Fruit fly (Drosophila melanogaster): Measurements from ENCODE around the gene Spn28Da.

The Spn28Da gene

dm6 chr2L:7856380-7857127 is 32.4 kb downstream of the Spn28Da start, which contains the start of gene lectin-28C (continued):
- TF ChIP-seq ci (GFP tag; IDR thresholded peaks at IDR 0.05) = 0 out of 3 replicates have a peak, but pooled peaks have one; percentile 20
- TF ChIP-seq CG11504 (tag; optimal IDR thresholded peaks at IDR 0.05) = peak; percentile 44
- TF ChIP-seq CG15601 (tag; optimal IDR thresholded peaks at IDR 0.05) = peak; percentile 2
- TF ChIP-seq ato (GFP tag; IDR thresholded peaks at IDR 0.05; ENCODE audit: partially characterized antibody) = peak; percentile 60; the same call in 1 of the 2 replicates
- TF ChIP-seq CG17912 (GFP tag; optimal IDR thresholded peaks at IDR 0.05) = peak; percentile 29
- TF ChIP-seq CG2199 (GFP tag; IDR thresholded peaks at IDR 0.05) = peak; percentile 99
- TF ChIP-seq CG2712 (tag; optimal IDR thresholded peaks at IDR 0.05) = peak; percentile 11
- TF ChIP-seq Pdp1 (GFP tag; optimal IDR thresholded peaks at IDR 0.05) = peak in 1 of 2 experiments; percentile 1
- TF ChIP-seq ind (GFP tag; optimal IDR thresholded peaks at IDR 0.05) = peak; percentile 22
- TF ChIP-seq Hr51 (GFP tag; optimal IDR thresholded peaks at IDR 0.05) = peak in 1 of 2 experiments; percentile 4
- peak; percentile 64 for TF ChIP-seq Rfx (GFP tag; IDR thresholded peaks at IDR 0.05)
- 0 out of 2 replicates have a peak, but pooled peaks have one; percentile 5 for TF ChIP-seq NFAT (GFP tag; IDR thresholded peaks at IDR 0.05)
- peak; percentile 24; the same call in 1 of the 2 replicates for TF ChIP-seq sob (GFP tag; IDR thresholded peaks at IDR 0.05)
- TF ChIP-seq chif (GFP tag; optimal IDR thresholded peaks at IDR 0.05) = peak in 1 of 2 experiments; percentile 13
- peak; percentile 68 for TF ChIP-seq E2f2 (GFP tag; IDR thresholded peaks at IDR 0.05)
- TF ChIP-seq CG3163 (GFP tag; optimal IDR thresholded peaks at IDR 0.05) = peak; percentile 27
- TF ChIP-seq knrl (GFP tag; IDR thresholded peaks at IDR 0.05; ENCODE audit: partially characterized antibody) = peak; percentile 47; the same call in 2 of the 3 replicates
- peak; percentile 21; the same call in 1 of the 2 replicates for TF ChIP-seq CG11247 (GFP tag; IDR thresholded peaks at IDR 0.05)

- TF ChIP-seq CG14050 (GFP tag; IDR thresholded peaks at IDR 0.05) = no peak
- no peak for TF ChIP-seq Doc2 (GFP tag; IDR thresholded peaks at IDR 0.05)
- no peak for TF ChIP-seq Max (GFP tag; optimal IDR thresholded peaks at IDR 0.05)
- TF ChIP-seq tll (GFP tag; optimal IDR thresholded peaks at IDR 0.05) = no peak
- TF ChIP-seq Bdp1 (GFP tag; optimal IDR thresholded peaks at IDR 0.05) = no peak
- TF ChIP-seq CG30020 (tag; optimal IDR thresholded peaks at IDR 0.05) = no peak
- TF ChIP-seq crol (GFP tag; IDR thresholded peaks at IDR 0.05) = no peak
- TF ChIP-seq Blimp-1 (GFP tag; optimal IDR thresholded peaks at IDR 0.05) = peak; percentile 59
- no peak for TF ChIP-seq sc (optimal IDR thresholded peaks at IDR 0.05)
- no peak for TF ChIP-seq sc (GFP tag; optimal IDR thresholded peaks at IDR 0.05)
- no peak for TF ChIP-seq zf30C (GFP tag; optimal IDR thresholded peaks at IDR 0.05)
- no peak for TF ChIP-seq C15 (GFP tag; IDR thresholded peaks at IDR 0.05)
- no peak for TF ChIP-seq CG34376 (GFP tag; optimal IDR thresholded peaks at IDR 0.05)
- no peak for TF ChIP-seq CG4328 (GFP tag; optimal IDR thresholded peaks at IDR 0.05)
- no peak for TF ChIP-seq CG17802 (tag; optimal IDR thresholded peaks at IDR 0.05)
- no peak for TF ChIP-seq ac (GFP tag; optimal IDR thresholded peaks at IDR 0.05)
- no peak for TF ChIP-seq sob (GFP tag; IDR thresholded peaks at IDR 0.05)
- no peak for TF ChIP-seq Camta (GFP tag; optimal IDR thresholded peaks at IDR 0.05)
- no peak for TF ChIP-seq Mrtf (GFP tag; IDR thresholded peaks at IDR 0.05)
- TF ChIP-seq CG6791 (GFP tag; IDR thresholded peaks at IDR 0.05; ENCODE audit: partially characterized antibody) = no peak
- no peak for TF ChIP-seq fu2 (GFP tag; optimal IDR thresholded peaks at IDR 0.05)
- no peak for TF ChIP-seq lab (GFP tag; optimal IDR thresholded peaks at IDR 0.05)
- no peak for TF ChIP-seq Drgx (GFP tag; IDR thresholded peaks at IDR 0.05)
- TF ChIP-seq HLHmδ (GFP tag; optimal IDR thresholded peaks at IDR 0.05) = no peak
- no peak for TF ChIP-seq kah (GFP tag; optimal IDR thresholded peaks at IDR 0.05)
- TF ChIP-seq ewg (GFP tag; optimal IDR thresholded peaks at IDR 0.05) = peak; percentile 84
- TF ChIP-seq onecut (GFP tag; IDR thresholded peaks at IDR 0.05) = no peak
- TF ChIP-seq org-1 (GFP tag; optimal IDR thresholded peaks at IDR 0.05) = no peak
- no peak for TF ChIP-seq ranshi (GFP tag; IDR thresholded peaks at IDR 0.05)
- peak; percentile 94 for TF ChIP-seq CG3163 (GFP tag; optimal IDR thresholded peaks at IDR 0.05)
- no peak for TF ChIP-seq sens (GFP tag)
- TF ChIP-seq Deaf1 (tag; optimal IDR thresholded peaks at IDR 0.05) = peak; percentile 95
- no peak for TF ChIP-seq HLH54F (GFP tag; optimal IDR thresholded peaks at IDR 0.05)
Observed at dm6 chr2L:7855108-7855507, 33.8 kb downstream of the Spn28Da start, which contains the start of gene CG14535. TSS of gene CG14535 (minus strand) at chr2L:7855475.

Measured in whole organism, embryonic.